Worm (Caenorhabditis elegans) whole organism, young adult: Measurements from ENCODE around the gene asp-14.

ENCODE experiments used
- B0261.1 ChIP-seq: sonication (generic microtip); optimal IDR thresholded peaks from 2 replicates; lab custom pipeline; 2016; ENCODE audit warnings: mild to moderate bottlenecking, missing genetic modification characterization, moderate library complexity, missing compliant biosample characterization
- B0336.3 ChIP-seq: fragments of 200-800 bp; sonication (Bioruptor generic); IDR thresholded peaks from 2 replicates; pipeline ENCODE4 v1.3.6; 2022; ENCODE audit warnings: missing genetic modification characterization, missing compliant biosample characterization
- F10E7.11 ChIP-seq: sonication (generic microtip); optimal IDR thresholded peaks from 2 replicates; lab custom pipeline; 2017; ENCODE audit warnings: mild to moderate bottlenecking, missing genetic modification characterization, moderate library complexity, missing compliant biosample characterization
- F52B5.7 ChIP-seq: sonication (generic microtip); optimal IDR thresholded peaks from 2 replicates; lab custom pipeline; 2016; ENCODE audit warnings: mild to moderate bottlenecking, missing genetic modification characterization, missing compliant biosample characterization
- T07F8.4 ChIP-seq: sonication (generic microtip); optimal IDR thresholded peaks from 2 replicates; lab custom pipeline; 2016; ENCODE audit warnings: mild to moderate bottlenecking, missing genetic modification characterization, moderate library complexity, missing compliant biosample characterization
- Y53F4B.3 ChIP-seq: fragments of 200-800 bp; sonication (Bioruptor generic); IDR thresholded peaks from 2 replicates; pipeline ENCODE4 v1.3.6; 2022; ENCODE audit warnings: missing genetic modification reagents, missing genetic modification characterization, missing compliant biosample characterization
- Y56A3A.18 ChIP-seq: fragments of 200-800 bp; sonication (Bioruptor generic); IDR thresholded peaks from 2 replicates; pipeline ENCODE4 v1.3.6; 2022; ENCODE audit warnings: missing genetic modification reagents, missing genetic modification characterization, missing compliant biosample characterization
- Y67H2A.10 ChIP-seq: fragments of 200-800 bp; sonication (Bioruptor generic); conservative IDR thresholded peaks from 2 replicates; pipeline ENCODE4 v1.3.6; 2022; ENCODE audit warnings: missing genetic modification reagents, missing genetic modification characterization, missing compliant biosample characterization
- akir-1 ChIP-seq: fragments of 200-800 bp; sonication (Bioruptor generic); optimal IDR thresholded peaks from 2 replicates; lab custom pipeline; 2018; ENCODE audit warnings: mild to moderate bottlenecking, missing genetic modification characterization, moderate library complexity, missing compliant biosample characterization
- athp-1 ChIP-seq: sonication (generic microtip); optimal IDR thresholded peaks from 2 replicates; lab custom pipeline; 2017; ENCODE audit warnings: mild to moderate bottlenecking, missing genetic modification characterization, missing compliant biosample characterization
- attf-3 ChIP-seq: fragments of 200-800 bp; sonication (Bioruptor generic); conservative IDR thresholded peaks from 2 replicates; pipeline ENCODE4 v1.3.6; 2022; ENCODE audit warnings: missing genetic modification reagents, missing genetic modification characterization, missing compliant biosample characterization
- bed-2 ChIP-seq: fragments of 200-800 bp; sonication (Bioruptor generic); IDR thresholded peaks from 2 replicates; pipeline ENCODE4 v1.3.6; 2022; ENCODE audit warnings: missing genetic modification reagents, missing genetic modification characterization, missing compliant biosample characterization
- cebp-1 ChIP-seq, 2 experiments: fragments of 200-800 bp in 1 of 2; sonication (Bioruptor generic) in 1 of 2; sonication (generic microtip) in 1 of 2; IDR thresholded peaks in 1 of 2; optimal IDR thresholded peaks in 1 of 2; 2 replicates each; pipeline versions ENCODE4 v1.3.6 to Lab custom; 2017 to 2022; ENCODE audit warnings: missing compliant biosample characterization in 2 of 2, missing genetic modification characterization in 2 of 2, mild to moderate bottlenecking in 1 of 2, missing genetic modification reagents in 1 of 2, moderate library complexity in 1 of 2
- dox-1 ChIP-seq: fragments of 200-800 bp; sonication (Bioruptor generic); IDR thresholded peaks from 2 replicates; pipeline ENCODE4 v1.3.6; 2022; ENCODE audit warnings: missing genetic modification reagents, missing genetic modification characterization, missing compliant biosample characterization
- egl-44 ChIP-seq: fragments of 200-800 bp; sonication (Bioruptor generic); IDR thresholded peaks from 2 replicates; pipeline ENCODE4 v1.3.6; 2022; ENCODE audit warnings: missing genetic modification reagents, missing genetic modification characterization, missing compliant biosample characterization
- egrh-3 ChIP-seq: fragments of 200-800 bp; sonication (Bioruptor generic); IDR thresholded peaks from 2 replicates; pipeline ENCODE4 v1.3.6; 2022; ENCODE audit warnings: missing genetic modification reagents, missing genetic modification characterization, missing compliant biosample characterization
- ets-4 ChIP-seq: fragments of 200-800 bp; sonication (Bioruptor generic); optimal IDR thresholded peaks from 2 replicates; lab custom pipeline; 2018; ENCODE audit warnings: mild to moderate bottlenecking, missing genetic modification characterization, missing compliant biosample characterization
- gei-17 ChIP-seq: fragments of 200-800 bp; sonication (Bioruptor generic); optimal IDR thresholded peaks from 2 replicates; lab custom pipeline; 2018; ENCODE audit warnings: mild to moderate bottlenecking, missing genetic modification characterization, missing compliant biosample characterization
- hmg-1.2 ChIP-seq: fragments of 200-800 bp; sonication (Bioruptor generic); IDR thresholded peaks from 2 replicates; pipeline ENCODE4 v1.3.6; 2022; ENCODE audit warnings: missing genetic modification reagents, missing genetic modification characterization, missing compliant biosample characterization
- hmg-20 ChIP-seq: fragments of 200-800 bp; sonication (Bioruptor generic); IDR thresholded peaks from 2 replicates; pipeline ENCODE4 v1.3.6; 2022; ENCODE audit warnings: missing genetic modification reagents, missing genetic modification characterization, missing compliant biosample characterization
- hsf-1 ChIP-seq: fragments of 200-800 bp; sonication (Bioruptor generic); IDR thresholded peaks from 2 replicates; pipeline ENCODE4 v1.3.6; 2022; ENCODE audit warnings: missing genetic modification reagents, missing genetic modification characterization, missing compliant biosample characterization
- lin-54 ChIP-seq: fragments of 200-800 bp; sonication (Bioruptor generic); optimal IDR thresholded peaks from 2 replicates; lab custom pipeline; 2018; ENCODE audit warnings: mild to moderate bottlenecking, missing genetic modification characterization, missing compliant biosample characterization
- madf-10 ChIP-seq: sonication (generic microtip); optimal IDR thresholded peaks from 2 replicates; lab custom pipeline; 2016; ENCODE audit warnings: mild to moderate bottlenecking, missing genetic modification characterization, missing compliant biosample characterization
- madf-8 ChIP-seq: fragments of 200-800 bp; sonication (Bioruptor generic); conservative IDR thresholded peaks from 2 replicates; pipeline ENCODE4 v1.3.6; 2022; ENCODE audit warnings: missing genetic modification reagents, missing genetic modification characterization, missing compliant biosample characterization
- mcd-1 ChIP-seq: fragments of 200-800 bp; sonication (Bioruptor generic); IDR thresholded peaks from 2 replicates; pipeline ENCODE4 v1.3.6; 2022; ENCODE audit warnings: missing genetic modification reagents, missing genetic modification characterization, missing compliant biosample characterization
- mes-4 ChIP-seq: sonication (generic microtip); optimal IDR thresholded peaks from 2 replicates; lab custom pipeline; 2016; ENCODE audit warnings: missing genotype, missing genetic modification characterization, missing compliant biosample characterization
- nhr-120 ChIP-seq: fragments of 200-800 bp; sonication (Bioruptor generic); IDR thresholded peaks from 2 replicates; pipeline ENCODE4 v1.3.6; 2022; ENCODE audit warnings: missing genetic modification characterization, missing compliant biosample characterization
- nhr-80 ChIP-seq: sonication (generic microtip); optimal IDR thresholded peaks from 2 replicates; lab custom pipeline; 2016; ENCODE audit warnings: missing genetic modification characterization, missing compliant biosample characterization
- repo-1 ChIP-seq: sonication (generic microtip); optimal IDR thresholded peaks from 2 replicates; lab custom pipeline; 2017; ENCODE audit warnings: mild to moderate bottlenecking, missing genetic modification characterization, missing compliant biosample characterization
- snpc-3.4 ChIP-seq: sonication (generic microtip); optimal IDR thresholded peaks from 2 replicates; lab custom pipeline; 2017; ENCODE audit warnings: missing genetic modification characterization, mild to moderate bottlenecking, missing compliant biosample characterization, antibody characterized with exemption, moderate library complexity, missing genotype, missing genetic modification reagents
- snpc-4 ChIP-seq, 5 experiments: fragments of 150-350 bp in 1 of 5; sonication (generic microtip) in 4 of 5; optimal IDR thresholded peaks; 2 replicates each; lab custom pipeline; 2014 to 2018; ENCODE audit warnings: missing genetic modification characterization in 5 of 5, missing biosample characterization in 3 of 5, antibody characterized with exemption in 2 of 5, mild to moderate bottlenecking in 2 of 5, missing compliant biosample characterization in 2 of 5, missing genotype in 2 of 5, moderate library complexity in 2 of 5, missing genetic modification reagents in 1 of 5
- tbp1 ChIP-seq: fragments of 200-800 bp; sonication (Bioruptor generic); optimal IDR thresholded peaks from 2 replicates; lab custom pipeline; 2018; ENCODE audit warnings: mild to moderate bottlenecking, missing genetic modification characterization, missing compliant biosample characterization
- ztf-25 ChIP-seq: fragments of 200-800 bp; sonication (Bioruptor generic); IDR thresholded peaks from 2 replicates; pipeline ENCODE4 v1.3.6; 2022; ENCODE audit warnings: missing genetic modification reagents, missing genetic modification characterization, missing compliant biosample characterization
- ztf-28 ChIP-seq: fragments of 200-800 bp; sonication (Bioruptor generic); IDR thresholded peaks from 2 replicates; pipeline ENCODE4 v1.3.6; 2022; ENCODE audit warnings: missing genetic modification reagents, missing genetic modification characterization, missing compliant biosample characterization

Gene asp-14

ce11 chrX:6433688-6434087 lies 12.8 kb downstream of the asp-14 start, which contains the start of gene K10C2.2 (continued):
- TF ChIP-seq mcd-1 (GFP tag; lab: Robert Waterston, UW) = no peak

- TF ChIP-seq madf-8 (GFP tag; lab: Robert Waterston, UW) (no peak), hsf-1 (GFP tag; lab: Robert Waterston, UW) (no peak), akir-1 (GFP tag; lab: Kevin White, UChicago) (no peak)
Measured at ce11 chrX:6430510-6430909, 16.0 kb downstream of the asp-14 start, which contains the start of gene ctsa-2. Gene ctsa-2, minus strand, starts transcription at chrX:6430610.

- TF ChIP-seq nhr-80 = peak; percentile 55
- no peak for TF ChIP-seq F52B5.7 (tag; lab: Kevin White, UChicago)
Measured at ce11 chrX:6429552-6429951, 16.9 kb downstream of the asp-14 start.

- TF ChIP-seq lin-54 (GFP tag; lab: Kevin White, UChicago) (no peak), nhr-120 (no peak), madf-10 (tag; lab: Kevin White, UChicago) (peak; percentile 11), tbp1 (GFP tag; lab: Kevin White, UChicago) (no peak), dox-1 (GFP tag; lab: Robert Waterston, UW) (peak; percentile 40; the same call in 1 of the 2 replicates), Y67H2A.10 (no peak), F10E7.11 (tag; lab: Kevin White, UChicago) (no peak), T07F8.4 (no peak), snpc-3.4 (tag; lab: Kevin White, UChicago) (no peak), athp-1 (no peak), akir-1 (GFP tag; lab: Kevin White, UChicago) (no peak), egl-44 (GFP tag; lab: Robert Waterston, UW) (no peak), B0336.3 (no peak), Y56A3A.18 (GFP tag; lab: Robert Waterston, UW) (no peak), Y53F4B.3 (no peak), ztf-25 (GFP tag; lab: Robert Waterston, UW) (0 out of 2 replicates have a peak, but pooled peaks have one; percentile 9), hmg-20 (GFP tag; lab: Robert Waterston, UW) (no peak), gei-17 (no peak), attf-3 (GFP tag; lab: Robert Waterston, UW) (no peak), nhr-80 (peak; percentile 97), mes-4 (tag; lab: Kevin White, UChicago) (no peak), ets-4 (GFP tag; lab: Kevin White, UChicago) (peak; percentile 37)
Measured at ce11 chrX:6427147-6427546, 19.3 kb downstream of the asp-14 start.

ce11 chrX:6420681-6421080 lies 25.8 kb downstream of the asp-14 start, which contains the start of gene K10C2.12:
Gene K10C2.12, minus strand, starts transcription at chrX:6420781.
- TF ChIP-seq cebp-1 (GFP tag; IDR thresholded peaks at IDR 0.05; lab: Robert Waterston, UW) = no peak
- no peak for TF ChIP-seq cebp-1 (tag; optimal IDR thresholded peaks at IDR 0.05; lab: Kevin White, UChicago)
- TF ChIP-seq attf-3 (GFP tag; lab: Robert Waterston, UW) = no peak
- no peak for TF ChIP-seq ztf-28 (GFP tag; lab: Robert Waterston, UW)
- no peak for TF ChIP-seq snpc-3.4 (tag; lab: Kevin White, UChicago)
- TF ChIP-seq hmg-1.2 = no peak
- TF ChIP-seq bed-2 (GFP tag; lab: Robert Waterston, UW) = no peak
- no peak for TF ChIP-seq B0261.1
- TF ChIP-seq hmg-20 (GFP tag; lab: Robert Waterston, UW) = no peak
- no peak for TF ChIP-seq egl-44 (GFP tag; lab: Robert Waterston, UW)
- no peak for TF ChIP-seq snpc-4 (GFP tag; optimal IDR thresholded peaks at IDR 0.05; lab: Kevin White, UChicago)
- no peak for TF ChIP-seq snpc-4 (tag; optimal IDR thresholded peaks at IDR 0.05; lab: Kevin White, UChicago)
- no peak for TF ChIP-seq repo-1 (tag; lab: Kevin White, UChicago)
- TF ChIP-seq egrh-3 (GFP tag; lab: Robert Waterston, UW) = no peak
